Worm (Caenorhabditis elegans) whole organism, midembryonic: ENCODE measurements around the gene phf-34.

ENCODE experiments used
- T22C8.4 ChIP-seq: fragments of 200-800 bp; sonication (Bioruptor generic); IDR thresholded peaks from 2 replicates; pipeline ENCODE4 v1.3.6; 2022; ENCODE audit warnings: missing genetic modification characterization, missing compliant biosample characterization
- cog-1 ChIP-seq: sonication (generic microtip); optimal IDR thresholded peaks from 2 replicates; lab custom pipeline; 2016; ENCODE audit warnings: missing genetic modification characterization, missing compliant biosample characterization
- flt-1 ChIP-seq: fragments of 200-800 bp; sonication (Bioruptor generic); IDR thresholded peaks from 2 replicates; pipeline ENCODE4 v1.3.6; 2022; ENCODE audit warnings: missing genetic modification characterization, missing compliant biosample characterization
- klf-2 ChIP-seq: fragments of 200-800 bp; sonication (Bioruptor generic); conservative IDR thresholded peaks from 2 replicates; pipeline ENCODE4 v1.3.6; 2022; ENCODE audit warnings: missing genetic modification reagents, missing genetic modification characterization, missing compliant biosample characterization
- med-1 ChIP-seq: sonication (generic microtip); optimal IDR thresholded peaks from 2 replicates; lab custom pipeline; 2017; ENCODE audit warnings: missing genetic modification characterization, mild to moderate bottlenecking, missing compliant biosample characterization, antibody characterized with exemption, missing genetic modification reagents; ENCODE audit not compliant: insufficient read depth
- ref-1 ChIP-seq: fragments of 200-800 bp; sonication (Bioruptor generic); conservative IDR thresholded peaks from 2 replicates; pipeline ENCODE4 v1.3.6; 2022; ENCODE audit warnings: missing genetic modification reagents, missing genetic modification characterization, missing compliant biosample characterization
- tab-1 ChIP-seq: fragments of 200-800 bp; sonication (Bioruptor generic); IDR thresholded peaks from 2 replicates; pipeline ENCODE4 v1.3.6; 2022; ENCODE audit warnings: missing genetic modification characterization, missing compliant biosample characterization
- ztf-23 ChIP-seq: fragments of 200-800 bp; sonication (Bioruptor generic); IDR thresholded peaks from 2 replicates; pipeline ENCODE4 v1.3.6; 2022; ENCODE audit warnings: missing genetic modification reagents, missing genetic modification characterization, missing compliant biosample characterization
- ztf-29 ChIP-seq: fragments of 200-800 bp; sonication (Bioruptor generic); IDR thresholded peaks from 2 replicates; pipeline ENCODE4 v1.3.6; 2022; ENCODE audit warnings: missing genetic modification reagents, missing genetic modification characterization, missing compliant biosample characterization

ce11 chrX:9862916-9863624 lies 36.2 kb downstream of the phf-34 start, which contains the start of the genes gst-36 and R07B1.5:
- no peak for TF ChIP-seq ref-1 (GFP tag; lab: Robert Waterston, UW)
- TF ChIP-seq T22C8.4 (GFP tag; lab: Robert Waterston, UW), result no peak
- TF ChIP-seq med-1 (GFP tag; lab: Kevin White, UChicago), result no peak
- no peak for TF ChIP-seq klf-2 (GFP tag; lab: Robert Waterston, UW)
- TF ChIP-seq ztf-29 (GFP tag; lab: Robert Waterston, UW), result no peak
- TF ChIP-seq tab-1 (GFP tag; lab: Robert Waterston, UW), result no peak
- TF ChIP-seq flt-1, result no peak
- TF ChIP-seq cog-1, result no peak
- TF ChIP-seq ztf-23, result no peak
